Fruit fly (Drosophila melanogaster) whole organism, embryonic: ENCODE results near the gene CG13404.

ENCODE experiments used
- Bteb2 ChIP-seq: fragments of 200-800 bp; sonication (Bioruptor generic); optimal IDR thresholded peaks from 2 replicates; lab custom pipeline; 2016; ENCODE audit warnings: missing biosample characterization, missing genetic modification characterization
- CG1024 ChIP-seq: fragments of 200-800 bp; sonication (Bioruptor generic); IDR thresholded peaks from 2 replicates; pipeline ENCODE4 v1.3.6; 2022; ENCODE audit warnings: missing biosample characterization, missing genetic modification characterization
- CG10321 ChIP-seq: fragments of 200-800 bp; sonication (Bioruptor generic); IDR thresholded peaks from 2 replicates; pipeline ENCODE4 v1.3.6; 2022; ENCODE audit warnings: missing biosample characterization, missing genetic modification characterization
- CG10959 ChIP-seq: fragments of 200-800 bp; sonication (Bioruptor generic); IDR thresholded peaks from 2 replicates; pipeline ENCODE4 v1.3.6; 2022; ENCODE audit warnings: missing biosample characterization, missing genetic modification characterization
- CG10979 ChIP-seq: fragments of 200-800 bp; sonication (Bioruptor generic); optimal IDR thresholded peaks from 2 replicates; lab custom pipeline; 2018; ENCODE audit warnings: missing biosample characterization, mild to moderate bottlenecking, missing genetic modification characterization, moderate library complexity
- CG12104 ChIP-seq: fragments of 200-800 bp; sonication (Bioruptor generic); optimal IDR thresholded peaks from 3 replicates; lab custom pipeline; 2016; ENCODE audit warnings: missing biosample characterization, missing genetic modification characterization
- CG12155 ChIP-seq: fragments of 200-800 bp; sonication (Bioruptor generic); optimal IDR thresholded peaks from 3 replicates; lab custom pipeline; 2016; ENCODE audit warnings: missing biosample characterization, missing genetic modification characterization
- CG12299 ChIP-seq: fragments of 200-800 bp; sonication (Bioruptor generic); optimal IDR thresholded peaks from 2 replicates; lab custom pipeline; 2018; ENCODE audit warnings: missing biosample characterization, mild to moderate bottlenecking, missing genetic modification characterization
- CG12769 ChIP-seq: fragments of 200-800 bp; sonication (Bioruptor generic); optimal IDR thresholded peaks from 2 replicates; lab custom pipeline; 2019; ENCODE audit warnings: missing biosample characterization, mild to moderate bottlenecking, missing genetic modification characterization, moderate library complexity
- CG14014 ChIP-seq: fragments of 200-800 bp; sonication (Bioruptor generic); IDR thresholded peaks from 2 replicates; pipeline ENCODE4 v1.3.6; 2022; ENCODE audit warnings: missing biosample characterization, missing genetic modification characterization
- CG15269 ChIP-seq: fragments of 200-800 bp; sonication (Bioruptor generic); optimal IDR thresholded peaks from 2 replicates; lab custom pipeline; 2018; ENCODE audit warnings: missing biosample characterization, mild to moderate bottlenecking, missing genetic modification characterization, moderate library complexity
- CG17568 ChIP-seq: fragments of 200-800 bp; sonication (Bioruptor generic); optimal IDR thresholded peaks from 2 replicates; lab custom pipeline; 2018; ENCODE audit warnings: missing biosample characterization, mild to moderate bottlenecking, missing genetic modification characterization, moderate library complexity
- CG17612 ChIP-seq: fragments of 200-800 bp; sonication (Bioruptor generic); IDR thresholded peaks from 2 replicates; pipeline ENCODE4 v1.3.6; 2022; ENCODE audit warnings: missing biosample characterization, missing genetic modification characterization
- CG18764 ChIP-seq: fragments of 200-800 bp; sonication (Bioruptor generic); optimal IDR thresholded peaks from 3 replicates; lab custom pipeline; 2016; ENCODE audit warnings: missing biosample characterization, missing genetic modification characterization
- CG3281 ChIP-seq: fragments of 200-800 bp; sonication (Bioruptor generic); optimal IDR thresholded peaks from 3 replicates; lab custom pipeline; 2017; ENCODE audit warnings: missing biosample characterization, mild to moderate bottlenecking, missing genetic modification characterization
- CG34224 ChIP-seq: fragments of 200-800 bp; sonication (Bioruptor generic); IDR thresholded peaks from 3 replicates; pipeline ENCODE4 v1.3.6; 2022; ENCODE audit warnings: missing biosample characterization, missing genetic modification characterization; ENCODE audit not compliant: partially characterized antibody
- CG43689 ChIP-seq: fragments of 200-800 bp; sonication (Bioruptor generic); IDR thresholded peaks from 2 replicates; pipeline ENCODE4 v1.3.6; 2022; ENCODE audit warnings: missing biosample characterization, missing genetic modification characterization
- CG4730 ChIP-seq: fragments of 200-800 bp; sonication (Bioruptor generic); IDR thresholded peaks from 2 replicates; pipeline ENCODE4 v1.3.6; 2022; ENCODE audit warnings: missing biosample characterization, missing genetic modification characterization
- CG4820 ChIP-seq: fragments of 200-800 bp; sonication (Bioruptor generic); optimal IDR thresholded peaks from 3 replicates; lab custom pipeline; 2016; ENCODE audit warnings: missing biosample characterization, missing genetic modification characterization
- CG4854 ChIP-seq: fragments of 200-800 bp; sonication (Bioruptor generic); optimal IDR thresholded peaks from 2 replicates; lab custom pipeline; 2016; ENCODE audit warnings: missing biosample characterization, missing genetic modification characterization, inconsistent platforms
- CG7963 ChIP-seq: fragments of 200-800 bp; sonication (Bioruptor generic); IDR thresholded peaks from 3 replicates; pipeline ENCODE4 v1.3.6; 2022; ENCODE audit warnings: missing biosample characterization, missing genetic modification characterization; ENCODE audit not compliant: partially characterized antibody
- CG8944 ChIP-seq: fragments of 200-800 bp; sonication (Bioruptor generic); optimal IDR thresholded peaks from 3 replicates; lab custom pipeline; 2016; ENCODE audit warnings: missing biosample characterization, missing genetic modification characterization
- CG9437 ChIP-seq: fragments of 200-800 bp; sonication (Bioruptor generic); optimal IDR thresholded peaks from 2 replicates; lab custom pipeline; 2018; ENCODE audit warnings: missing biosample characterization, mild to moderate bottlenecking, missing genetic modification characterization
- D19B ChIP-seq: fragments of 200-800 bp; sonication (Bioruptor generic); optimal IDR thresholded peaks from 2 replicates; lab custom pipeline; 2017; ENCODE audit warnings: missing biosample characterization, mild to moderate bottlenecking, missing genetic modification characterization
- Doc2 ChIP-seq: fragments of 200-800 bp; sonication (Bioruptor generic); IDR thresholded peaks from 2 replicates; pipeline ENCODE4 v1.3.6; 2022; ENCODE audit warnings: missing biosample characterization, missing genetic modification characterization
- Dref ChIP-seq: fragments of 200-800 bp; sonication (Bioruptor generic); IDR thresholded peaks from 2 replicates; pipeline ENCODE4 v1.3.6; 2022; ENCODE audit warnings: missing biosample characterization, missing genetic modification characterization
- ERR ChIP-seq: fragments of 200-800 bp; sonication (Bioruptor generic); optimal IDR thresholded peaks from 2 replicates; lab custom pipeline; 2016; ENCODE audit warnings: missing biosample characterization, missing genetic modification characterization
- Gsc ChIP-seq: fragments of 200-800 bp; sonication (Bioruptor generic); IDR thresholded peaks from 2 replicates; pipeline ENCODE4 v1.3.6; 2022; ENCODE audit warnings: missing biosample characterization, missing genetic modification characterization
- Hmx ChIP-seq: fragments of 200-800 bp; sonication (Bioruptor generic); optimal IDR thresholded peaks from 2 replicates; lab custom pipeline; 2016; ENCODE audit warnings: missing biosample characterization, missing genetic modification characterization
- Mad ChIP-seq: fragments of 200-800 bp; sonication (Bioruptor generic); optimal IDR thresholded peaks from 2 replicates; lab custom pipeline; 2016; ENCODE audit warnings: missing biosample characterization, missing genetic modification characterization
- Med ChIP-seq: fragments of 200-800 bp; sonication (Bioruptor generic); peaks from one replicate; lab custom pipeline; 2016; ENCODE audit warnings: missing biosample characterization, missing genetic modification characterization, mild to moderate bottlenecking, inconsistent platforms, moderate library complexity
- Nf-YC ChIP-seq: fragments of 200-800 bp; optimal IDR thresholded peaks from 3 replicates; lab custom pipeline; 2019; ENCODE audit warnings: missing biosample characterization, mild to moderate bottlenecking, missing genetic modification characterization, moderate library complexity
- Optix ChIP-seq: fragments of 200-800 bp; sonication (Bioruptor generic); IDR thresholded peaks from 3 replicates; pipeline ENCODE4 v1.3.6; 2022; ENCODE audit warnings: missing biosample characterization, missing genetic modification characterization
- Rx ChIP-seq: fragments of 200-800 bp; sonication (Bioruptor generic); IDR thresholded peaks from 2 replicates; pipeline ENCODE4 v1.3.6; 2022; ENCODE audit warnings: missing biosample characterization, missing genetic modification characterization
- Vsx1 ChIP-seq: fragments of 200-800 bp; sonication (Bioruptor generic); optimal IDR thresholded peaks from 2 replicates; lab custom pipeline; 2017; ENCODE audit warnings: missing biosample characterization, mild to moderate bottlenecking, missing genetic modification characterization, missing genetic modification reagents
- ap ChIP-seq: fragments of 200-800 bp; sonication (Bioruptor generic); IDR thresholded peaks from 2 replicates; pipeline ENCODE4 v1.3.6; 2022; ENCODE audit warnings: missing biosample characterization, missing genetic modification characterization
- az2 ChIP-seq: fragments of 200-800 bp; sonication (Bioruptor generic); optimal IDR thresholded peaks from 3 replicates; lab custom pipeline; 2016; ENCODE audit warnings: missing biosample characterization, missing genetic modification characterization
- bigmax ChIP-seq: fragments of 200-800 bp; sonication (Bioruptor generic); optimal IDR thresholded peaks from 2 replicates; lab custom pipeline; 2018; ENCODE audit warnings: missing biosample characterization, mild to moderate bottlenecking, missing genetic modification characterization
- bowl ChIP-seq: fragments of 200-800 bp; sonication (Bioruptor generic); IDR thresholded peaks from 2 replicates; pipeline ENCODE4 v1.3.6; 2022; ENCODE audit warnings: missing biosample characterization, missing genetic modification characterization
- bsh ChIP-seq, 2 experiments: fragments of 200-800 bp; sonication (Bioruptor generic); optimal IDR thresholded peaks; 2 replicates each; lab custom pipeline; 2017 to 2018; ENCODE audit warnings: mild to moderate bottlenecking in 2 of 2, missing biosample characterization in 2 of 2, missing genetic modification characterization in 2 of 2, moderate library complexity in 1 of 2
- btn ChIP-seq: fragments of 200-800 bp; sonication (Bioruptor generic); optimal IDR thresholded peaks from 2 replicates; lab custom pipeline; 2016; ENCODE audit warnings: missing biosample characterization, missing genetic modification characterization
- fd96Cb ChIP-seq: fragments of 200-800 bp; sonication (Bioruptor generic); optimal IDR thresholded peaks from 2 replicates; lab custom pipeline; 2018; ENCODE audit warnings: missing biosample characterization, mild to moderate bottlenecking, missing genetic modification characterization, moderate library complexity
- h ChIP-seq: fragments of >200 bp; optimal IDR thresholded peaks from 2 replicates; lab custom pipeline; 2017
- inv ChIP-seq: fragments of 200-800 bp; sonication (Bioruptor generic); IDR thresholded peaks from 2 replicates; pipeline ENCODE4 v1.3.6; 2022; ENCODE audit warnings: missing biosample characterization, missing genetic modification characterization; ENCODE audit not compliant: partially characterized antibody
- lola ChIP-seq, 3 experiments: fragments of >200 bp in 2 of 3; fragments of 200-800 bp in 1 of 3; sonication (Bioruptor generic) in 1 of 3; optimal IDR thresholded peaks; 2 replicates each; lab custom pipeline; 2017 to 2019; ENCODE audit warnings: missing biosample characterization in 3 of 3, missing genetic modification characterization in 3 of 3, mild to moderate bottlenecking in 1 of 3, moderate library complexity in 1 of 3
- oc ChIP-seq: fragments of 200-800 bp; sonication (Bioruptor generic); optimal IDR thresholded peaks from 2 replicates; lab custom pipeline; 2018; ENCODE audit warnings: missing biosample characterization, mild to moderate bottlenecking, missing genetic modification characterization, moderate library complexity
- scrt ChIP-seq: fragments of 200-800 bp; sonication (Bioruptor generic); optimal IDR thresholded peaks from 2 replicates; lab custom pipeline; 2018; ENCODE audit warnings: missing biosample characterization, mild to moderate bottlenecking, missing genetic modification characterization, moderate library complexity
- sr ChIP-seq: fragments of 200-800 bp; sonication (Bioruptor generic); IDR thresholded peaks from 3 replicates; pipeline ENCODE4 v1.3.6; 2022; ENCODE audit warnings: missing biosample characterization, missing genetic modification characterization
- sug ChIP-seq: fragments of 200-800 bp; optimal IDR thresholded peaks from 2 replicates; lab custom pipeline; 2019; ENCODE audit warnings: missing biosample characterization, mild to moderate bottlenecking, missing genetic modification characterization, moderate library complexity
- usp ChIP-seq: fragments of >200 bp; optimal IDR thresholded peaks from 2 replicates; lab custom pipeline; 2017; ENCODE audit warnings: missing biosample characterization, missing genetic modification characterization

CG13404 gene

dm6 chrX:14242941-14243736 is 22.9 kb downstream of the CG13404 start, which contains the start of gene CG32599 (continued):
- TF ChIP-seq Dref (GFP tag; lab: Robert Waterston, UW) (peak; percentile 69), ERR (GFP tag; lab: Kevin White, UChicago) (no peak), CG12769 (tag; lab: Kevin White, UChicago) (no peak), CG3281 (no peak), Doc2 (GFP tag; lab: Robert Waterston, UW) (no peak), CG17612 (GFP tag; lab: Robert Waterston, UW) (no peak), Hmx (GFP tag; lab: Kevin White, UChicago) (no peak), CG8944 (GFP tag; lab: Kevin White, UChicago) (no peak), usp (no peak), CG10321 (no peak), bsh (GFP tag; optimal IDR thresholded peaks at IDR 0.05; lab: Kevin White, UChicago) (peak in 1 of 2 experiments; percentile 44), CG9437 (no peak), CG14014 (peak; percentile 30; the same call in 1 of the 2 replicates), CG17568 (no peak), CG7963 (GFP tag; lab: Robert Waterston, UW) (peak; percentile 33; the same call in 1 of the 3 replicates), bowl (no peak), h (lab: Kevin White, UChicago) (no peak), bigmax (no peak), CG1024 (GFP tag; lab: Robert Waterston, UW) (peak; percentile 43; the same call in 1 of the 2 replicates), CG4854 (GFP tag; lab: Kevin White, UChicago) (no peak), Optix (GFP tag; lab: Robert Waterston, UW) (no peak), sr (no peak), CG12155 (no peak), lola (GFP tag; optimal IDR thresholded peaks at IDR 0.05; lab: Kevin White, UChicago) (peak in 1 of 3 experiments; percentile 16), CG10959 (GFP tag; lab: Robert Waterston, UW) (no peak), az2 (GFP tag; lab: Kevin White, UChicago) (peak; percentile 9), Bteb2 (no peak), oc (tag; lab: Kevin White, UChicago) (no peak), sug (tag; lab: Kevin White, UChicago) (no peak), CG43689 (GFP tag; lab: Robert Waterston, UW) (no peak), D19B (no peak), CG34224 (peak; percentile 54; the same call in 1 of the 3 replicates), Mad (GFP tag; lab: Kevin White, UChicago) (no peak), CG10979 (tag; lab: Kevin White, UChicago) (peak; percentile 16), inv (GFP tag; lab: Robert Waterston, UW) (peak; percentile 46), Nf-YC (tag; lab: Kevin White, UChicago) (peak; percentile 11), ap (GFP tag; lab: Robert Waterston, UW) (peak; percentile 55), CG4730 (peak; percentile 42; the same call in 1 of the 2 replicates), scrt (GFP tag; lab: Kevin White, UChicago) (no peak), CG12104 (GFP tag; lab: Kevin White, UChicago) (peak; percentile 3), Rx (GFP tag; lab: Robert Waterston, UW) (no peak), CG15269 (tag; lab: Kevin White, UChicago) (peak; percentile 45), fd96Cb (tag; lab: Kevin White, UChicago) (peak; percentile 29), Med (GFP tag; lab: Kevin White, UChicago) (peak; percentile 5), CG18764 (GFP tag; lab: Kevin White, UChicago) (no peak), Gsc (GFP tag; lab: Robert Waterston, UW) (no peak), btn (GFP tag; lab: Kevin White, UChicago) (no peak), Vsx1 (GFP tag; lab: Kevin White, UChicago) (no peak), CG12299 (tag; lab: Kevin White, UChicago) (no peak), CG4820 (GFP tag; lab: Kevin White, UChicago) (peak; percentile 5)
